Worm (Caenorhabditis elegans) whole organism, L3 larva: ENCODE data around the gene scl-25.
A peak's percentile ranks its signal among the peaks of the same experiment; 100 is the strongest.
"Not testable (repeated sequence)": the region's sequence is repeated elsewhere in the genome, so short reads cannot be mapped to it uniquely, and the experiment has no call there.

Experiments
- ama-1 ChIP-seq: fragments of 150-350 bp; optimal IDR thresholded peaks from 2 replicates; lab custom pipeline; 2018
- ceh-16 ChIP-seq: sonication (generic microtip); optimal IDR thresholded peaks from 2 replicates; lab custom pipeline; 2017; ENCODE audit warnings: missing biosample characterization, missing genetic modification characterization
- ceh-28 ChIP-seq: fragments of 150-350 bp; optimal IDR thresholded peaks from 2 replicates; lab custom pipeline; 2014; ENCODE audit warnings: missing biosample characterization, missing genetic modification reagents, missing genetic modification characterization
- ceh-82 ChIP-seq: fragments of 150-350 bp; optimal IDR thresholded peaks from 2 replicates; lab custom pipeline; 2014; ENCODE audit warnings: missing biosample characterization, missing genetic modification characterization
- ceh-9 ChIP-seq: sonication (generic microtip); optimal IDR thresholded peaks from 2 replicates; lab custom pipeline; 2018; ENCODE audit warnings: missing biosample characterization, missing genetic modification characterization
- elt-1 ChIP-seq: fragments of 150-350 bp; optimal IDR thresholded peaks from 2 replicates; lab custom pipeline; 2014; ENCODE audit warnings: missing biosample characterization, missing genetic modification characterization
- fkh-2 ChIP-seq: fragments of 150-350 bp; optimal IDR thresholded peaks from 2 replicates; lab custom pipeline; 2014; ENCODE audit warnings: missing biosample characterization, missing genetic modification reagents, missing genetic modification characterization
- lin-15B ChIP-seq: fragments of 150-350 bp; optimal IDR thresholded peaks from 2 replicates; lab custom pipeline; 2014; ENCODE audit warnings: missing biosample characterization, missing genetic modification characterization
- lin-39 ChIP-seq: fragments of 150-350 bp; optimal IDR thresholded peaks from 2 replicates; lab custom pipeline; 2018; ENCODE audit warnings: missing biosample characterization, missing genetic modification reagents, missing genetic modification characterization
- mml-1 ChIP-seq: fragments of 150-350 bp; sonication (generic microtip); optimal IDR thresholded peaks from 3 replicates; lab custom pipeline; 2014; ENCODE audit warnings: missing biosample characterization, missing genetic modification characterization
- nhr-23 ChIP-seq: fragments of 150-350 bp; optimal IDR thresholded peaks from 2 replicates; lab custom pipeline; 2014; ENCODE audit warnings: missing biosample characterization, missing genetic modification reagents, missing genetic modification characterization
- nhr-237 ChIP-seq: fragments of 150-350 bp; optimal IDR thresholded peaks from 2 replicates; lab custom pipeline; 2014; ENCODE audit warnings: missing biosample characterization, missing genetic modification characterization
- nhr-25 ChIP-seq: sonication (generic microtip); optimal IDR thresholded peaks from 2 replicates; lab custom pipeline; 2017; ENCODE audit warnings: missing biosample characterization, missing genetic modification characterization
- nhr-43 ChIP-seq: sonication (generic microtip); optimal IDR thresholded peaks from 2 replicates; lab custom pipeline; 2016; ENCODE audit warnings: mild to moderate bottlenecking, missing genetic modification characterization, missing compliant biosample characterization; ENCODE audit not compliant: poor library complexity, severe bottlenecking
- nhr-76 ChIP-seq: fragments of 150-350 bp; sonication (generic microtip); optimal IDR thresholded peaks from 5 replicates; lab custom pipeline; 2014; ENCODE audit warnings: missing biosample characterization, missing genetic modification characterization
- nhr-77 ChIP-seq: fragments of 150-350 bp; optimal IDR thresholded peaks from 2 replicates; lab custom pipeline; 2014; ENCODE audit warnings: missing biosample characterization, missing genetic modification characterization
- pha-4 ChIP-seq: fragments of 150-350 bp; optimal IDR thresholded peaks from 2 replicates; lab custom pipeline; 2014; ENCODE audit warnings: missing biosample characterization, missing genetic modification reagents, missing genetic modification characterization
- pqm-1 ChIP-seq: fragments of 150-350 bp; optimal IDR thresholded peaks from 2 replicates; lab custom pipeline; 2017; ENCODE audit warnings: missing biosample characterization, missing genetic modification characterization, inconsistent platforms
- sea-2 ChIP-seq: fragments of 150-350 bp; sonication (generic microtip); optimal IDR thresholded peaks from 4 replicates; lab custom pipeline; 2014; ENCODE audit warnings: missing biosample characterization, missing genetic modification reagents, missing genetic modification characterization
- snpc-4 ChIP-seq: fragments of 150-350 bp; optimal IDR thresholded peaks from 2 replicates; lab custom pipeline; 2014; ENCODE audit warnings: missing biosample characterization, missing genetic modification characterization
- tbx-2 ChIP-seq: sonication (generic microtip); optimal IDR thresholded peaks from 2 replicates; lab custom pipeline; 2016; ENCODE audit warnings: mild to moderate bottlenecking, missing genetic modification characterization, missing compliant biosample characterization
- unc-62 ChIP-seq: fragments of 150-350 bp; sonication (generic microtip); optimal IDR thresholded peaks from 4 replicates; lab custom pipeline; 2014; ENCODE audit warnings: missing biosample characterization, missing genetic modification reagents, missing genetic modification characterization
- ztf-4 ChIP-seq: fragments of 150-350 bp; optimal IDR thresholded peaks from 2 replicates; lab custom pipeline; 2014; ENCODE audit warnings: missing biosample characterization, missing genetic modification characterization

scl-25 gene

DNA sequence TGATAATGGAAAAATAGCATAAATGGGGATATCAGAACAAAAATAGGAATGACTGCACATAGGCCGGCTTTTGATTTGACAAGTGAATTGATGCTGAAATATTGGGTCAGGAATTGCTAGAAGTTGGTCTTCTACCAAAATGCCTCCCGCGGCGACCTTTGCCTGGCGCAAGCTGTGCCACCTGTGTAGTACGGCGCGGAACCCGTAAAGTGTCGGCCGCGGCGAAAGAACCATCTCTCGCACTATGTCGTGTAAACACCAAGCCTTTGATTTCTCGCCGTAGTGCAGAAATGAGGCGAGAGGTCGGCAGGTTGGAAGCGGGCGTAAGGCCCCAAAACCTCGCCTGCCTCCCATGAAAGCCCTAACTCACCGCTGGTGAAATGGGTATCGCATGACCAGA lies 35.9 kb downstream of the scl-25 start:
- TF ChIP-seq ceh-9 (tag; lab: Kevin White, UChicago) (no peak), snpc-4 (peak; percentile 19), lin-15B (tag; lab: Kevin White, UChicago) (no peak), nhr-237 (tag; lab: Kevin White, UChicago) (no peak)

DNA sequence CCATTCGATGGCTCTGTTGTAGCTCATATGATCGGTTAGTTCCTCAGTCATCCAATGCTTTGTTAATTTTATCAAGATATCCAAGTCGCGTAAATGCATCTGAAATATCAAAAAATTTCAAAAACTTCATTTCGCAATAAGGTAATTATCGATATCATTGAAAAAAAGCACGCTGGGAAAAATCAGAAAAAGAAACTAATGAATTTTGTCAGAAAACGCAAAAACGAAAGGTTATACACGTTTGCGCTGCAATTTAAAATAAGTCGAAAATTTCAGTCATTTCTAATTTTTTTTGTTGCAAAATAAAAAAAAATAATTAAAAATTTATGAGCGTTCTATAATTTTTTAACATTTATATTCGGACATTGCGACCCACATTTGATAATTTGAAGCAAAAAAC lies 39.4 kb downstream of the scl-25 start, which contains the start of gene K10G4.3:
Gene K10G4.3, minus strand, starts transcription at position 101 of the 400 bp plus-strand sequence.
- not testable (repeated sequence) for TF ChIP-seq ceh-28, ceh-16, mml-1

DNA sequence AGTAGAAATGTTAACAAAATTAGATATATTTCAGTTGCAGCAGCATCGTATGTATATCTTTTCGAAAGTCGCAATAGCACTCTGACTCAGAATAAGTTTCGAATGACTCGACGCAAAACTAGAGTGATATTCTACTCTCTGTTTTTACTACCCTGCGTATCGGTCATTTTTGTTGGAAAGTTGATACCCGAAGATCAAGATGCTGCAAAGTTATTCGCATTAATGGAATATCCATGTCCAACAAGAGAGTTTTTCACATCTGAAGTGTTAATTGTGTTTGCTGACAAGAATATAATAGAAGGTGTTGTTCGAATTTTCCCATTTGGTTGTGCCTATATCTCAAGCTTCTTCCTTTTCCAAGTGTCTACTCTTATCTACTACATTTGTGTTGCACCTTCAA lies 46.6 kb downstream of the scl-25 start:
- no peak for TF ChIP-seq ama-1 (lab: Kevin White, UChicago)
- no peak for TF ChIP-seq lin-39 (tag; lab: Kevin White, UChicago)
- TF ChIP-seq elt-1 (tag; lab: Kevin White, UChicago) = no peak
- no peak for TF ChIP-seq pqm-1 (tag; lab: Kevin White, UChicago)
- TF ChIP-seq fkh-2 (tag; lab: Kevin White, UChicago) = no peak
- no peak for TF ChIP-seq nhr-43
- TF ChIP-seq ceh-82 = no peak
- TF ChIP-seq pha-4 = no peak
- no peak for TF ChIP-seq nhr-77 (tag; lab: Kevin White, UChicago)
- TF ChIP-seq tbx-2 (tag; lab: Kevin White, UChicago) = no peak
- no peak for TF ChIP-seq unc-62 (GFP tag; lab: Kevin White, UChicago)
- no peak for TF ChIP-seq nhr-23 (tag; lab: Kevin White, UChicago)
- TF ChIP-seq nhr-25 (tag; lab: Kevin White, UChicago) = no peak
- TF ChIP-seq nhr-76 = no peak
- TF ChIP-seq sea-2 (GFP tag; lab: Kevin White, UChicago) = no peak
- TF ChIP-seq, all 47 proteins: peak for 0

DNA sequence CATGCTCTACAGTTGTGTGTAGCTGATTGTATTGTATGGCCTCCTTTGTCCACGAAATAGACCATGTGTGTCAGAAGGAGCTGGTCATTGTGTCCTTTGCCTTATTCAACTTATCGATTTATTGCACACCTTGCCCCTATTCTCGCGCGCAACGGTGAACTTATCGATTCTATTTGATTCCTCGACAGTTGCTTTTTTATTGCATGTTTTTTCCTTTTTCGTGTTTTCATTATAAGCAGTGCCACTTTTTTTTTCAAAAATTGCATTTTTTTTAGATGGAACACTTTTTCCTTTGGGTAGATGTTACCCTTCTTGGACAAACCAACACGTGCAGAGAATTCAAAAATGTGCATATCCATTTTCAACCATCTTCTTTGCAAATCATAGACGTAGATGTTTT lies 47.8 kb downstream of the scl-25 start, which contains the start of gene K10G4.10:
Gene K10G4.10, plus strand, starts transcription at position 301 of the 400 bp plus-strand sequence.
- no peak for TF ChIP-seq pqm-1 (tag; lab: Kevin White, UChicago)
- TF ChIP-seq ztf-4 (tag; lab: Kevin White, UChicago) = no peak
- TF ChIP-seq, all 47 proteins: peak for 0
